Worm (Caenorhabditis elegans) whole organism, mixed stage, embryonic: Measurements from ENCODE around the gene W07G4.7.

Source experiments
- M03D4.4 ChIP-seq: sonication (generic microtip); optimal IDR thresholded peaks from 2 replicates; lab custom pipeline; 2017; ENCODE audit warnings: mild to moderate bottlenecking, missing genetic modification characterization, missing compliant biosample characterization
- elt-1 ChIP-seq: sonication (generic microtip); optimal IDR thresholded peaks from 2 replicates; lab custom pipeline; 2017; ENCODE audit warnings: missing genetic modification characterization, mild to moderate bottlenecking, missing compliant biosample characterization, antibody characterized with exemption, moderate library complexity, borderline replicate concordance; ENCODE audit not compliant: insufficient read depth
- elt-3 ChIP-seq: fragments of 150-350 bp; optimal IDR thresholded peaks from 2 replicates; lab custom pipeline; 2014; ENCODE audit warnings: missing biosample characterization, missing genetic modification characterization
- mep-1 ChIP-seq: fragments of 150-350 bp; optimal IDR thresholded peaks from 2 replicates; lab custom pipeline; 2017; ENCODE audit warnings: missing biosample characterization, missing genetic modification reagents, missing genetic modification characterization, inconsistent platforms
- nhr-237 ChIP-seq: fragments of 150-350 bp; optimal IDR thresholded peaks from 2 replicates; lab custom pipeline; 2014; ENCODE audit warnings: missing biosample characterization, missing genetic modification characterization
- pha-4 ChIP-seq: fragments of 150-350 bp; optimal IDR thresholded peaks from 2 replicates; lab custom pipeline; 2018; ENCODE audit warnings: missing biosample characterization, missing genetic modification reagents, missing genetic modification characterization
- sem-2 ChIP-seq: fragments of 200-800 bp; sonication (Bioruptor generic); optimal IDR thresholded peaks from 2 replicates; lab custom pipeline; 2018; ENCODE audit warnings: mild to moderate bottlenecking, missing genetic modification characterization, missing compliant biosample characterization
- ztf-11 ChIP-seq: fragments of 150-350 bp; optimal IDR thresholded peaks from 2 replicates; lab custom pipeline; 2014; ENCODE audit warnings: missing biosample characterization, missing genetic modification characterization

DNA sequence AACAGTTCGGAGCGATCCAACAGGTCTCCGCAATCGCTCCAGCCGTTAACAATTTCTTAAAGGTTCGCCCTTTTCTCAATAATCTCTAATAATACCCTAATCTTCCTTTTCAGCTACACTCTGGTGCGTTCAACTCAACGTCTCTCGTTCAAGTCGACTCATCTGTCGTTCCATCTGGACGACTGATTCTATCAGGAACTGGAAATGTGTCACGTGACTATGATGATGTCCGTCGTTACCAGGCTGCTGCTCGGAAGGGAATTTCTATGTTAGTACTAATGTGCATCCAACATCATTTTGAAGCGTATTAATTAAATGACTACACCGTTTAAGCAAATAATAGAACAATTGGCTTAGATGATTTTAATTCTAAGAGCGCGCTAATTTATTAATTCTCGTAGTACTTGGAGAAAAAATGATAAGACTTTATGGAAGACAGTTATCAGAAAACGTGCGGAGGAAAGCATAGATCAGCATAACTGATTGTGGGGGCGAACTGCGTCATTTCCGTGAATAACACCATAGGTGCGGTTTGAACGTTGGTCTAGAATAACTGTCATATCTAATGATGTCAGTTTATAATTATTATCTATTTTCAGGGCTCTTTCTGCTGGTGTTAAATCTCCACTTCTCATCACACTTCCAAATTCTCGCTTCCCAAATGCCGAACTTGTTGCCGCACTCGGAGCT lies 9.5 kb upstream of the W07G4.7 start:
- TF ChIP-seq sem-2 (GFP tag; lab: Kevin White, UChicago) (no peak), elt-1 (tag; lab: Kevin White, UChicago) (no peak), ztf-11 (tag; lab: Kevin White, UChicago) (no peak), M03D4.4 (tag; lab: Kevin White, UChicago) (no peak), nhr-237 (tag; lab: Kevin White, UChicago) (no peak), elt-3 (tag; lab: Kevin White, UChicago) (no peak), pha-4 (tag; lab: Kevin White, UChicago) (no peak), mep-1 (tag; lab: Kevin White, UChicago) (no peak)
